Worm (Caenorhabditis elegans) whole organism, dauer: ENCODE data around the gene fbxa-98.
"Not testable (repeated sequence)": the region's sequence is repeated elsewhere in the genome, so short reads cannot be mapped to it uniquely, and the experiment has no call there.

Source experiments
- unc-62 ChIP-seq: sonication (generic microtip); optimal IDR thresholded peaks from 2 replicates; lab custom pipeline; 2017; ENCODE audit warnings: missing biosample characterization, missing genetic modification reagents, missing genetic modification characterization

Gene fbxa-98

DNA sequence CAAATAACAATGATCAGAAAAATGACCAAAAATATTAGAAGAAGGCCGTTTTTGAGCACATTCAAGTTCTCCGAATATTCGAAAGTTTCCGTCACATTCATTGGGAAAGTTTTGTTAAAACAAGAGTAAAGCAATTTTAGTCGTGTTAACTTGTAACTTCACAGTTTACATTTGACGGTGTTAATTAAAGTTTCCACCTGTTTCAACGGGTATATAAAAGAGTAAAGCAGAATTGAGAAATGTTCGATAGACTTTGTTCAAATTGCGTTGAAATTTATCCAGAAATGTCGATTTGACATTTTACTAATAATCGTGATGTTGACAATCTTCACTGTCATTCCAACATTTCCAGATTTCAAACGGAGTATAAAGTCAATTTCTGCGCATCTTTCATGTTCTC, 12.6 kb downstream of the fbxa-98 start, which contains the start of gene srz-29:
Gene srz-29 (minus strand): TSS at position 101 of the 400 bp plus-strand sequence.
- TF ChIP-seq unc-62 (GFP tag; lab: Kevin White, UChicago) = no peak

ce11 chrIV:13647558-13647957, 14.4 kb downstream of the fbxa-98 start, which contains the start of gene ule-4:
Gene ule-4 (minus strand): TSS chrIV:13647658.
- TF ChIP-seq unc-62 (GFP tag; lab: Kevin White, UChicago) = no peak

DNA sequence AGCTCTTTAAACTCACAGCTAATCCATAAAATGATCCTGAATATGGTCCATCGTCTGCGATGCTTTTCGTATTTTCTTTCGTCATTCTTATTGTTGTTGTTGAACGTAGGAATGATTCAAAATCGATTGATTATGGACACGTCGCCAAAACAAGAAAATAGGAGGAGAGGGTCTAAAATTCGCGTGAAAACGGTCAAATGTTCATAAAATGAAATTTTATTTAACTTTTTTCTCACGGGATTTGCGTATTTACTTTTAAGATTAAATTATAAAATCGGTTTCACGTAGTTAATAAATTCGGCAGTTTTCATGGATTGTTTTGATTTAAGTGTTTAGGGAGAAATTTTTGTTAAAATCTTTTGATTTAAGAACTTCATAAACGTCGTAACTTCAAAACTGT, 15.9 kb downstream of the fbxa-98 start, which contains the start of gene C08F11.10:
Gene C08F11.10 (minus strand): TSS at position 101 of the 400 bp plus-strand sequence.
- no peak for TF ChIP-seq unc-62 (GFP tag; lab: Kevin White, UChicago)

ce11 chrIV:13650238-13650637, 17.0 kb downstream of the fbxa-98 start, which contains the start of gene C08F11.17:
Gene C08F11.17 (minus strand): TSS chrIV:13650338.
- no peak for TF ChIP-seq unc-62 (GFP tag; lab: Kevin White, UChicago)

- not testable (repeated sequence) for TF ChIP-seq unc-62 (GFP tag; lab: Kevin White, UChicago)
These were observed 18.2 kb downstream of the fbxa-98 start, which contains the start of gene C08F11.12 for ce11 chrIV:13651411-13651810. Gene C08F11.12 (minus strand): TSS chrIV:13651511.

DNA sequence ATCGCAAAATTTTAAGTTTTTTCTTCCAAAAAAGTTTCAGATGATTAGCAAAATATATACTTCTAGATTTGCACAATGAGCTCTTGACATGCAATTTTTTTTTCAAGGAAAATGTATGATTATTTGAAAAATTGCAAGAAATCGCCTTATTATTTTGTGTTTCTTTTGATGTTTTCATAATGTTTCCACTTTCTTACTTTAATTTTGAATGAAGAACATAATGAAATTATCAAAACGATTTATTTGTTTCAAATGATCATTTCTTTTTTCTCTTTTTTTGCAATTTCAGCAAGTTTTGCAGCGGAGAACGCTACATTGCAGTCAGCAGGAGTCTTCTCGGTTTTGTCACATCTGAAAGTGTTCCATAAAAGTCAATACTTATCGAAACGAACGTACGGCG, 18.8 kb downstream of the fbxa-98 start, which contains the start of gene Y45F10C.6:
Gene Y45F10C.6 (plus strand): TSS at position 301 of the 400 bp plus-strand sequence.
- TF ChIP-seq unc-62 (GFP tag; lab: Kevin White, UChicago) = not testable (repeated sequence)

DNA sequence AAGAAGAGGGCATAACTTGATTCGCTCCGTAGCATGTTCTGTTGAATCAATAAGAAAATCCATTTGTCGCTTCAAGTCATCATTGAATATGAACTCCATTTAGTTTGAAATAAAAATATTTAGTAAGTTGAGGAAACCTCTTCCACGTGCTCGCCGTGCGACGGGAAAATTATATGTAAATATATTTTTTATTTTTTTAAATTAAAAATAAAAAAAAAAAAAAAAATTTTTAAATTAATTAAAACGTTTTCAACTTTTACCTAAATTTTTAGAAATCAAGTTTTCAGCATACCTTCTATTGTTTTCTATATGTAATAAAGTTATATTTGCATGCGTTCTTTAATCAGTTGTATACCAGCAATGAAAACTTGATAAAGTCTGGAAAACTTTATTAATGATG, 26.2 kb downstream of the fbxa-98 start, which contains the start of gene Y45F10C.1:
Gene Y45F10C.1 (minus strand): TSS at position 101 of the 400 bp plus-strand sequence.
- TF ChIP-seq unc-62 (GFP tag; lab: Kevin White, UChicago) = not testable (repeated sequence)

ce11 chrIV:13662570-13662969, 29.4 kb downstream of the fbxa-98 start, which contains the start of gene Y45F10C.2:
Gene Y45F10C.2 (minus strand): TSS chrIV:13662670.
- not testable (repeated sequence) for TF ChIP-seq unc-62 (GFP tag; lab: Kevin White, UChicago)

- no peak for TF ChIP-seq unc-62 (GFP tag; lab: Kevin White, UChicago)
These were observed 30.9 kb downstream of the fbxa-98 start, which contains the start of gene Y45F10C.4 for ce11 chrIV:13664090-13664489. Gene Y45F10C.4 (minus strand): TSS chrIV:13664190.

DNA sequence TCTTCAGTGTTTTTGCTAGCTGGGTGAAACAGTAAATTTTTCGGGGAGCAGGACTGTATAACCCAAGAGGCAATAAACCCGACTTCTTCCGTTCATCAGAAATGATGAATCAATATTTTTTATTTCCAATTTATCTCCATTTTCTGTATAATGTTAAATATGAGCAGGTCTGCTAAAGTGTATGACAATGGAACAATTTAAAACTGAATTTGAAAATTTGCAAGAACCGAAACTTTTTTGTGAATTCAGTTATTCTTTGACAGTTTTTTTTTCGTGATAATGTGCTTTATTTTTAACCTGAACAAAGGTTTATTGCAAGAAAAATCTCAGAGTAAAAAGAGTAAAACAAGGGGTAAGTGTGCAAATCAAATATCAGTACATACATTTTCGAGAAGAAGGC, 31.9 kb downstream of the fbxa-98 start:
- TF ChIP-seq unc-62 (GFP tag; lab: Kevin White, UChicago) = no peak

DNA sequence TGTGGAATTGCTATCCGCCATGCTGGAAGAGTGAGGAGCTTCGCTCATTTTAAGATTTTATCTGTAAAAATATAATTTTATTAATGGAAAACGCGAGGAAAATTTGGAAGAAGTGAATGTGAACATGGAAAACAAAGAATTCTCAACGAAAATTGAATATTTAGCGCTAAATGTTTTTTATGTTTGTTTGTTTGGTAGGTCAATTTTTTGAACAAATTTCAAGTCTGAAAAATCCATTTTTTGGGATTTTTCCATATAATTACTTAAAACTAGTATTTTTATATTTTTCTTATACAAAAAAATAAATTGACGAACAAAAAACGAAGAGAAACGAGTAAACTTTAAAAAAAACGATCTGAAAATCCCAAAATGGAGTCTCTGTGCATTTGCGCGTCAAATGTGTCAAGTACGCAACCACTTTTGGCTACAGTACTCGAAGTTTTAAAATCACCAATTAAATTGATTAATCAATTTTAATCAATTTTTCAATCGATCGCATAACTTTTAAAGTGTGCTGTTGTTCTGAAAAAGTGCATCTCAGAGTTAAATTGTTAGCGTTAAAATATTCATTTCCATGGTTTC, 33.7 kb downstream of the fbxa-98 start, which contains the start of gene fbxa-215:
Gene fbxa-215 (minus strand): TSS at position 61 of the 582 bp plus-strand sequence.
- TF ChIP-seq unc-62 (GFP tag; lab: Kevin White, UChicago) = no peak

DNA sequence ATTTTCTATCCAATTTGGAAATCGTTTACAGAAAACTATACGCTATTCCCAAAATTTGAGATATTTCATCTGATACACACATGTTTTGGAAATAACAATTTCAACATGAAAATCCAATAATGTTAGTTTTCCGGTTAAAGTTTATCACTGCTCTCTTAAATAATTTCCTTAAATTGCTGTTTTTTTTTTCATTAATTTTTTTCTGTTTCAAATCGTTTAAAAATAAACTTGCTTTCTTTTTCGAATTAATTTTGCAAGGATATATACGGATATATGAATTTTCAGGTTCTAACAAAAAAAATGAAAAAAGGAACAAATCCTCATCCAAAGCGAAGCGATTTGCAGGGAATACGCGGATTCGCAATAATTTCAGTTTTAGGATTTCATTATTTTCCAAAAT, 40.3 kb downstream of the fbxa-98 start, which contains the start of gene oac-48:
Gene oac-48 (plus strand): TSS at position 301 of the 400 bp plus-strand sequence.
- TF ChIP-seq unc-62 (GFP tag; lab: Kevin White, UChicago) = no peak

ce11 chrIV:13678649-13679048, 45.4 kb downstream of the fbxa-98 start, which contains the start of gene srlf-26:
Gene srlf-26 (plus strand): TSS chrIV:13678949.
- no peak for TF ChIP-seq unc-62 (GFP tag; lab: Kevin White, UChicago)

DNA sequence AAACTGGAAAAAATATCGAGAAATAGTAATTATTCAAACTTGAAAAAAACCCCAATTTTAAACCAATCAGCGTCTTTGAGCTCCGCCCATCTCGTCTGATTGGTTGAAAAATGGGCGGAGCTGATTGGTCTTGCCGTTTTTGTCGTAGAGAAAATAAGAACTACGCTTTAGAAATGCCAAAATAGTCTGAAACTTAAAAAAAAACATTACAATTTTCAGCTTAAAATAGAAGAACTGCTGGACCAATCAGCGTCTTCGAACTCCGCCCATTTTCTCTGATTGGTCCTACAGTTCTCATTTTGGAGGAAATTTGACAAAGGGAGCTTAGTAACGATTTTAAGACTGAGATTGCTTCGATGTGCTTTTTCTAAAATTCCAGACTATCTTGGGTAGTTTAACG, 46.3 kb downstream of the fbxa-98 start:
- TF ChIP-seq unc-62 (GFP tag; lab: Kevin White, UChicago) = no peak

ce11 chrIV:13682733-13683132, 49.5 kb downstream of the fbxa-98 start:
- no peak for TF ChIP-seq unc-62 (GFP tag; lab: Kevin White, UChicago)
